Fruit fly (Drosophila melanogaster) whole organism, embryonic: ENCODE measurements around the gene Tsc1.
A peak's percentile ranks its signal among the peaks of the same experiment; 100 is the strongest.

Experiments
- Aef1 ChIP-seq: fragments of 200-800 bp; sonication (Bioruptor generic); IDR thresholded peaks from 3 replicates; pipeline ENCODE4 v1.3.6; 2022; ENCODE audit warnings: missing biosample characterization, missing genetic modification characterization
- Atf-2 ChIP-seq: fragments of 200-800 bp; sonication (Bioruptor generic); optimal IDR thresholded peaks from 2 replicates; lab custom pipeline; 2016; ENCODE audit warnings: missing biosample characterization, missing genetic modification characterization
- BtbVII ChIP-seq: fragments of 200-800 bp; sonication (Bioruptor generic); optimal IDR thresholded peaks from 3 replicates; lab custom pipeline; 2017; ENCODE audit warnings: missing biosample characterization, mild to moderate bottlenecking, missing genetic modification characterization
- Bteb2 ChIP-seq: fragments of 200-800 bp; sonication (Bioruptor generic); optimal IDR thresholded peaks from 2 replicates; lab custom pipeline; 2016; ENCODE audit warnings: missing biosample characterization, missing genetic modification characterization
- CG10979 ChIP-seq: fragments of 200-800 bp; sonication (Bioruptor generic); optimal IDR thresholded peaks from 2 replicates; lab custom pipeline; 2018; ENCODE audit warnings: missing biosample characterization, mild to moderate bottlenecking, missing genetic modification characterization, moderate library complexity
- CG11085 ChIP-seq: fragments of 200-800 bp; sonication (Bioruptor generic); IDR thresholded peaks from 2 replicates; pipeline ENCODE4 v1.3.6; 2022; ENCODE audit warnings: missing biosample characterization, missing genetic modification characterization
- CG11695 ChIP-seq: fragments of 200-800 bp; sonication (Bioruptor generic); IDR thresholded peaks from 3 replicates; pipeline ENCODE4 v1.3.6; 2022; ENCODE audit warnings: missing biosample characterization, missing genetic modification characterization
- CG11723 ChIP-seq: fragments of 200-800 bp; sonication (Bioruptor generic); optimal IDR thresholded peaks from 2 replicates; lab custom pipeline; 2017; ENCODE audit warnings: missing biosample characterization, mild to moderate bottlenecking, missing genetic modification characterization
- CG12104 ChIP-seq: fragments of 200-800 bp; sonication (Bioruptor generic); optimal IDR thresholded peaks from 3 replicates; lab custom pipeline; 2016; ENCODE audit warnings: missing biosample characterization, missing genetic modification characterization
- CG13296 ChIP-seq: fragments of 200-800 bp; sonication (Bioruptor generic); optimal IDR thresholded peaks from 3 replicates; lab custom pipeline; 2018; ENCODE audit warnings: missing biosample characterization, mild to moderate bottlenecking, missing genetic modification characterization
- CG13624 ChIP-seq: fragments of 200-800 bp; sonication (Bioruptor generic); optimal IDR thresholded peaks from 2 replicates; lab custom pipeline; 2016; ENCODE audit warnings: missing biosample characterization, missing genetic modification characterization
- CG14860 ChIP-seq: fragments of 200-800 bp; sonication (Bioruptor generic); IDR thresholded peaks from 3 replicates; pipeline ENCODE4 v1.3.6; 2022; ENCODE audit warnings: missing biosample characterization, missing genetic modification characterization; ENCODE audit not compliant: partially characterized antibody
- CG15479 ChIP-seq: fragments of 200-800 bp; sonication (Bioruptor generic); optimal IDR thresholded peaks from 3 replicates; lab custom pipeline; 2019; ENCODE audit warnings: missing biosample characterization, mild to moderate bottlenecking, missing genetic modification characterization, moderate library complexity
- CG30431 ChIP-seq: fragments of 200-800 bp; sonication (Bioruptor generic); optimal IDR thresholded peaks from 2 replicates; lab custom pipeline; 2017; ENCODE audit warnings: missing biosample characterization, missing genetic modification characterization
- CG3163 ChIP-seq: fragments of 200-800 bp; sonication (Bioruptor generic); optimal IDR thresholded peaks from 3 replicates; lab custom pipeline; 2016; ENCODE audit warnings: missing biosample characterization, missing genetic modification characterization
- CG3726 ChIP-seq: fragments of 200-800 bp; sonication (Bioruptor generic); IDR thresholded peaks from 3 replicates; pipeline ENCODE4, ENCODE4 v1.3.6; 2022; ENCODE audit warnings: missing biosample characterization, missing genetic modification characterization
- CG3995 ChIP-seq: fragments of 200-800 bp; sonication (Bioruptor generic); optimal IDR thresholded peaks from 3 replicates; lab custom pipeline; 2016; ENCODE audit warnings: missing biosample characterization, missing genetic modification characterization
- CG4617 ChIP-seq: fragments of 200-800 bp; sonication (Bioruptor generic); optimal IDR thresholded peaks from 3 replicates; lab custom pipeline; 2016; ENCODE audit warnings: missing biosample characterization, missing genetic modification characterization, borderline replicate concordance
- CG6175 ChIP-seq: fragments of 200-800 bp; sonication (Bioruptor generic); IDR thresholded peaks from 3 replicates; pipeline ENCODE4 v1.3.6; 2022; ENCODE audit warnings: missing biosample characterization, missing genetic modification characterization
- CG6254 ChIP-seq: fragments of 200-800 bp; sonication (Bioruptor generic); optimal IDR thresholded peaks from 3 replicates; lab custom pipeline; 2017; ENCODE audit warnings: mild to moderate bottlenecking, missing biosample characterization, missing genetic modification reagents, missing genetic modification characterization
- CG6791 ChIP-seq: fragments of 200-800 bp; sonication (Bioruptor generic); IDR thresholded peaks from 3 replicates; pipeline ENCODE4 v1.3.6; 2022; ENCODE audit warnings: missing biosample characterization, missing genetic modification characterization; ENCODE audit not compliant: partially characterized antibody
- CG9797 ChIP-seq: fragments of 200-800 bp; sonication (Bioruptor generic); optimal IDR thresholded peaks from 3 replicates; lab custom pipeline; 2018; ENCODE audit warnings: missing biosample characterization, mild to moderate bottlenecking, missing genetic modification characterization
- Dad ChIP-seq: fragments of 200-800 bp; sonication (Bioruptor generic); optimal IDR thresholded peaks from 3 replicates; lab custom pipeline; 2016; ENCODE audit warnings: missing biosample characterization, missing genetic modification characterization
- Doc2 ChIP-seq: fragments of 200-800 bp; sonication (Bioruptor generic); IDR thresholded peaks from 2 replicates; pipeline ENCODE4 v1.3.6; 2022; ENCODE audit warnings: missing biosample characterization, missing genetic modification characterization
- E2f1 ChIP-seq: fragments of 200-800 bp; sonication (Bioruptor generic); IDR thresholded peaks from 2 replicates; pipeline ENCODE4 v1.3.6; 2022; ENCODE audit warnings: missing biosample characterization, missing genetic modification characterization
- E2f2 ChIP-seq: fragments of 200-800 bp; sonication (Bioruptor generic); IDR thresholded peaks from 2 replicates; pipeline ENCODE4 v1.3.6; 2022; ENCODE audit warnings: missing biosample characterization, missing genetic modification characterization
- Elba2 ChIP-seq: fragments of 200-800 bp; sonication (Bioruptor generic); optimal IDR thresholded peaks from 3 replicates; lab custom pipeline; 2016; ENCODE audit warnings: missing biosample characterization, missing genetic modification characterization
- Ets97D ChIP-seq: fragments of 200-800 bp; sonication (Bioruptor generic); optimal IDR thresholded peaks from 3 replicates; lab custom pipeline; 2016; ENCODE audit warnings: missing biosample characterization, missing genetic modification characterization
- Fer1 ChIP-seq: fragments of 200-800 bp; sonication (Bioruptor generic); optimal IDR thresholded peaks from 2 replicates; lab custom pipeline; 2017; ENCODE audit warnings: missing biosample characterization, mild to moderate bottlenecking, missing genetic modification characterization
- Gug ChIP-seq: fragments of 200-800 bp; sonication (Bioruptor generic); IDR thresholded peaks from 4 replicates; pipeline ENCODE4 v1.3.6; 2022; ENCODE audit warnings: missing biosample characterization, missing genetic modification characterization
- Nf-YC ChIP-seq: fragments of 200-800 bp; optimal IDR thresholded peaks from 3 replicates; lab custom pipeline; 2019; ENCODE audit warnings: missing biosample characterization, mild to moderate bottlenecking, missing genetic modification characterization, moderate library complexity
- NfI ChIP-seq: fragments of 200-800 bp; sonication (Bioruptor generic); optimal IDR thresholded peaks from 3 replicates; lab custom pipeline; 2018; ENCODE audit warnings: missing biosample characterization, mild to moderate bottlenecking, missing genetic modification characterization, moderate library complexity
- Optix ChIP-seq: fragments of 200-800 bp; sonication (Bioruptor generic); IDR thresholded peaks from 3 replicates; pipeline ENCODE4 v1.3.6; 2022; ENCODE audit warnings: missing biosample characterization, missing genetic modification characterization
- Rfx ChIP-seq: fragments of 200-800 bp; sonication (Bioruptor generic); IDR thresholded peaks from 2 replicates; pipeline ENCODE4 v1.3.6; 2022; ENCODE audit warnings: missing biosample characterization, missing genetic modification characterization
- ato ChIP-seq: fragments of 200-800 bp; sonication (Bioruptor generic); IDR thresholded peaks from 2 replicates; pipeline ENCODE4 v1.3.6; 2022; ENCODE audit warnings: missing biosample characterization, missing genetic modification characterization; ENCODE audit not compliant: partially characterized antibody
- bowl ChIP-seq: fragments of 200-800 bp; sonication (Bioruptor generic); IDR thresholded peaks from 2 replicates; pipeline ENCODE4 v1.3.6; 2022; ENCODE audit warnings: missing biosample characterization, missing genetic modification characterization
- ci ChIP-seq: fragments of 200-800 bp; sonication (Bioruptor generic); IDR thresholded peaks from 3 replicates; pipeline ENCODE4 v1.3.6; 2022; ENCODE audit warnings: missing biosample characterization, missing genetic modification characterization
- da ChIP-seq: fragments of 200-800 bp; sonication (Bioruptor generic); optimal IDR thresholded peaks from 2 replicates; lab custom pipeline; 2016; ENCODE audit warnings: missing biosample characterization, missing genetic modification characterization
- dysf ChIP-seq: fragments of 200-800 bp; sonication (Bioruptor generic); IDR thresholded peaks from 3 replicates; pipeline ENCODE4 v1.3.6; 2022; ENCODE audit warnings: missing biosample characterization, missing genetic modification characterization
- gfzf ChIP-seq: fragments of 200-800 bp; sonication (Bioruptor generic); optimal IDR thresholded peaks from 2 replicates; lab custom pipeline; 2016; ENCODE audit warnings: missing biosample characterization, mild to moderate bottlenecking, missing genetic modification characterization, moderate library complexity
- gt ChIP-seq: fragments of 200-800 bp; sonication (Bioruptor generic); IDR thresholded peaks from 2 replicates; pipeline ENCODE4 v1.3.6; 2022; ENCODE audit warnings: missing biosample characterization, missing genetic modification characterization
- inv ChIP-seq: fragments of 200-800 bp; sonication (Bioruptor generic); IDR thresholded peaks from 2 replicates; pipeline ENCODE4 v1.3.6; 2022; ENCODE audit warnings: missing biosample characterization, missing genetic modification characterization; ENCODE audit not compliant: partially characterized antibody
- pho ChIP-seq: fragments of 200-800 bp; sonication (Bioruptor generic); optimal IDR thresholded peaks from 2 replicates; lab custom pipeline; 2016; ENCODE audit warnings: missing biosample characterization, missing genetic modification characterization
- prd ChIP-seq, 3 experiments: fragments of >200 bp in 2 of 3; fragments of 200-800 bp in 1 of 3; sonication (Bioruptor generic) in 1 of 3; optimal IDR thresholded peaks in 2 of 3; IDR thresholded peaks in 1 of 3; 2 replicates in 2 of 3; 3 replicates in 1 of 3; pipeline versions ENCODE4 v1.3.6 to Lab custom; 2017 to 2022; ENCODE audit warnings: missing biosample characterization in 1 of 3, missing genetic modification characterization in 1 of 3
- rib ChIP-seq: fragments of 200-800 bp; sonication (Bioruptor generic); IDR thresholded peaks from 2 replicates; pipeline ENCODE4 v1.3.6; 2022; ENCODE audit warnings: missing biosample characterization, missing genetic modification characterization
- sc ChIP-seq, 3 experiments: fragments of >200 bp in 2 of 3; fragments of 200-800 bp in 1 of 3; sonication (Bioruptor generic) in 1 of 3; optimal IDR thresholded peaks; 2 replicates in 2 of 3; 3 replicates in 1 of 3; lab custom pipeline; 2017; ENCODE audit warnings: mild to moderate bottlenecking in 1 of 3, missing biosample characterization in 1 of 3, missing genetic modification characterization in 1 of 3, missing genetic modification reagents in 1 of 3
- sens ChIP-seq: fragments of 200-800 bp; sonication (Bioruptor generic); peaks from one replicate; lab custom pipeline; 2016; ENCODE audit warnings: missing biosample characterization, missing genetic modification characterization
- sens-2 ChIP-seq: fragments of 200-800 bp; sonication (Bioruptor generic); IDR thresholded peaks from 2 replicates; pipeline ENCODE4 v1.3.6; 2022; ENCODE audit warnings: missing biosample characterization, missing genetic modification characterization
- slou ChIP-seq: fragments of 200-800 bp; sonication (Bioruptor generic); optimal IDR thresholded peaks from 3 replicates; lab custom pipeline; 2016; ENCODE audit warnings: missing biosample characterization, missing genetic modification characterization
- sob ChIP-seq: fragments of 200-800 bp; sonication (Bioruptor generic); IDR thresholded peaks from 2 replicates; pipeline ENCODE4 v1.3.6; 2022; ENCODE audit warnings: missing biosample characterization, missing genetic modification characterization
- tup ChIP-seq: fragments of 200-800 bp; sonication (Bioruptor generic); optimal IDR thresholded peaks from 2 replicates; lab custom pipeline; 2016; ENCODE audit warnings: missing biosample characterization, mild to moderate bottlenecking, missing genetic modification characterization, moderate library complexity

Gene Tsc1

dm6 chr3R:24163556-24164022 lies 33.5 kb downstream of the Tsc1 start, which contains the start of gene Apc2 (continued):
- TF ChIP-seq sc (optimal IDR thresholded peaks at IDR 0.05; lab: Kevin White, UChicago): no peak
- peak; percentile 37 for TF ChIP-seq sc (GFP tag; optimal IDR thresholded peaks at IDR 0.05; lab: Kevin White, UChicago)
- TF ChIP-seq E2f2 (GFP tag; lab: Robert Waterston, UW): no peak; the same call in 1 of the 2 replicates
- peak; percentile 2 for TF ChIP-seq CG11723
- no peak for TF ChIP-seq CG14860
- TF ChIP-seq slou (GFP tag; lab: Kevin White, UChicago): no peak
- TF ChIP-seq CG11085 (GFP tag; lab: Robert Waterston, UW): no peak
- TF ChIP-seq CG3726 (GFP tag; lab: Robert Waterston, UW): no peak
- peak; percentile 56; the same call in 1 of the 2 replicates for TF ChIP-seq E2f1 (GFP tag; lab: Robert Waterston, UW)
- peak; percentile 56 for TF ChIP-seq NfI (GFP tag; lab: Kevin White, UChicago)
- peak; percentile 30 for TF ChIP-seq tup (GFP tag; lab: Kevin White, UChicago)
- no peak; the same call in 1 of the 2 replicates for TF ChIP-seq sob
- TF ChIP-seq BtbVII (GFP tag; lab: Kevin White, UChicago): no peak
- TF ChIP-seq gt (GFP tag; lab: Robert Waterston, UW): no peak
- no peak for TF ChIP-seq ato
- TF ChIP-seq CG3995 (GFP tag; lab: Kevin White, UChicago): peak; percentile 60
- TF ChIP-seq sens (GFP tag; lab: Kevin White, UChicago): peak; percentile 91
- TF ChIP-seq CG13296 (GFP tag; lab: Kevin White, UChicago): peak; percentile 41
- TF ChIP-seq Ets97D (GFP tag; lab: Kevin White, UChicago): peak; percentile 8
- no peak for TF ChIP-seq CG9797 (GFP tag; lab: Kevin White, UChicago)
- TF ChIP-seq Gug: 0 out of 4 replicates have a peak, but pooled peaks have one; percentile 12
- TF ChIP-seq CG11695 (GFP tag; lab: Robert Waterston, UW): no peak
- TF ChIP-seq da (GFP tag; lab: Kevin White, UChicago): no peak
- TF ChIP-seq CG3163: no peak
- no peak for TF ChIP-seq CG13624 (GFP tag; lab: Kevin White, UChicago)
- no peak for TF ChIP-seq inv (GFP tag; lab: Robert Waterston, UW)
- no peak for TF ChIP-seq Dad (GFP tag; lab: Kevin White, UChicago)
- TF ChIP-seq Nf-YC: peak; percentile 62
- peak; percentile 65 for TF ChIP-seq Rfx (GFP tag; lab: Robert Waterston, UW)
- peak; percentile 64; the same call in 2 of the 3 replicates for TF ChIP-seq dysf
- no peak for TF ChIP-seq rib (GFP tag; lab: Robert Waterston, UW)
- TF ChIP-seq CG6791: no peak
- TF ChIP-seq Aef1: peak; percentile 48
- TF ChIP-seq CG6175 (GFP tag; lab: Robert Waterston, UW): no peak
- TF ChIP-seq CG10979 (tag; lab: Kevin White, UChicago): peak; percentile 62
- no peak for TF ChIP-seq Doc2 (GFP tag; lab: Robert Waterston, UW)
- TF ChIP-seq prd (optimal IDR thresholded peaks at IDR 0.05; lab: Kevin White, UChicago): no peak
- TF ChIP-seq prd (GFP tag; IDR thresholded peaks at IDR 0.05; lab: Robert Waterston, UW): peak; percentile 69
- TF ChIP-seq Bteb2 (GFP tag; lab: Kevin White, UChicago): no peak
- no peak for TF ChIP-seq CG30431 (GFP tag; lab: Kevin White, UChicago)
- no peak for TF ChIP-seq Optix (GFP tag; lab: Robert Waterston, UW)
- no peak for TF ChIP-seq CG4617 (GFP tag; lab: Kevin White, UChicago)
- peak; percentile 2 for TF ChIP-seq pho (GFP tag; lab: Kevin White, UChicago)
- TF ChIP-seq gfzf (GFP tag; lab: Kevin White, UChicago): no peak
- no peak for TF ChIP-seq bowl (GFP tag; lab: Robert Waterston, UW)
- no peak for TF ChIP-seq sens-2 (GFP tag; lab: Robert Waterston, UW)
- peak; percentile 45 for TF ChIP-seq CG12104 (GFP tag; lab: Kevin White, UChicago)
- TF ChIP-seq CG6254 (GFP tag; lab: Kevin White, UChicago): no peak
- TF ChIP-seq Fer1 (GFP tag; lab: Kevin White, UChicago): peak; percentile 30
- no peak for TF ChIP-seq CG15479
- no peak for TF ChIP-seq Elba2 (GFP tag; lab: Kevin White, UChicago)
- TF ChIP-seq ci (GFP tag; lab: Robert Waterston, UW): peak; percentile 64; the same call in 2 of the 3 replicates
- TF ChIP-seq Atf-2: no peak
